Worm (Caenorhabditis elegans): ENCODE results near the gene C25D7.9.
A peak's percentile ranks its signal among the peaks of the same experiment; 100 is the strongest.

Gene C25D7.9

ce11 chrV:15052368-15052767 lies 12.6 kb upstream of the C25D7.9 start, which contains the start of the genes fbxa-82 and C25D7.5:
Gene fbxa-82, minus strand, starts transcription at chrV:15052530.
Gene C25D7.5, plus strand, starts transcription at chrV:15052650.
- TF ChIP-seq aly-2 (tag; optimal IDR thresholded peaks at IDR 0.05) (no peak), fos-1 (tag; optimal IDR thresholded peaks at IDR 0.05) (peak; percentile 30), sma-9 (GFP tag; optimal IDR thresholded peaks at IDR 0.05) (no peak), sma-9 (tag; optimal IDR thresholded peaks at IDR 0.05) (no peak)

ce11 chrV:15054733-15055132 lies 10.2 kb upstream of the C25D7.9 start:
- TF ChIP-seq aly-2 (tag; optimal IDR thresholded peaks at IDR 0.05) = no peak
- TF ChIP-seq lsy-2 (tag; optimal IDR thresholded peaks at IDR 0.05) = no peak
- no peak for TF ChIP-seq fos-1 (tag; optimal IDR thresholded peaks at IDR 0.05)
- no peak for TF ChIP-seq lin-39 (tag; optimal IDR thresholded peaks at IDR 0.05)
- no peak for TF ChIP-seq nhr-11 (tag; optimal IDR thresholded peaks at IDR 0.05)
- no peak for TF ChIP-seq sma-3 (GFP tag; optimal IDR thresholded peaks at IDR 0.05)
- no peak for TF ChIP-seq ZK546.5 (tag; optimal IDR thresholded peaks at IDR 0.05)
- no peak for TF ChIP-seq mab-5 (tag; optimal IDR thresholded peaks at IDR 0.05)
- no peak for TF ChIP-seq sma-9 (GFP tag; optimal IDR thresholded peaks at IDR 0.05)
- no peak for TF ChIP-seq sma-9 (tag; optimal IDR thresholded peaks at IDR 0.05)
- TF ChIP-seq ceh-82 (tag; optimal IDR thresholded peaks at IDR 0.05) = no peak
- no peak for TF ChIP-seq nhr-12 (tag; optimal IDR thresholded peaks at IDR 0.05)
- TF ChIP-seq Y55F3AM.14 (GFP tag; optimal IDR thresholded peaks at IDR 0.05) = no peak
- TF ChIP-seq nhr-129 (tag; optimal IDR thresholded peaks at IDR 0.05) = no peak

- TF ChIP-seq nhr-21 (tag; optimal IDR thresholded peaks at IDR 0.05) (no peak), ceh-82 (tag; optimal IDR thresholded peaks at IDR 0.05) (no peak), elt-1 (tag; optimal IDR thresholded peaks at IDR 0.05) (no peak), C34F6.9 (tag; optimal IDR thresholded peaks at IDR 0.05) (no peak), nhr-12 (tag; optimal IDR thresholded peaks at IDR 0.05) (no peak), lin-39 (tag; optimal IDR thresholded peaks at IDR 0.05) (no peak), crh-2 (tag; optimal IDR thresholded peaks at IDR 0.05) (no peak), unc-39 (tag; optimal IDR thresholded peaks at IDR 0.05) (no peak), sma-9 (GFP tag; optimal IDR thresholded peaks at IDR 0.05) (no peak), sma-9 (tag; optimal IDR thresholded peaks at IDR 0.05) (no peak), nhr-77 (tag; optimal IDR thresholded peaks at IDR 0.05) (no peak)
These were observed 9.1 kb upstream of the C25D7.9 start, which contains the start of gene C25D7.16 for ce11 chrV:15055873-15056272. Gene C25D7.16, plus strand, starts transcription at chrV:15056173.

ce11 chrV:15056346-15056839 lies 8.5 kb upstream of the C25D7.9 start:
- no peak for TF ChIP-seq lin-39 (tag; optimal IDR thresholded peaks at IDR 0.05)

ce11 chrV:15057724-15058123 lies 7.2 kb upstream of the C25D7.9 start:
- no peak for TF ChIP-seq zag-1 (tag; optimal IDR thresholded peaks at IDR 0.05)
- no peak for TF ChIP-seq mab-5 (tag; optimal IDR thresholded peaks at IDR 0.05)
- no peak for TF ChIP-seq sem-4 (tag; optimal IDR thresholded peaks at IDR 0.05)
- TF ChIP-seq nhr-25 (tag; optimal IDR thresholded peaks at IDR 0.05) = no peak
- no peak for TF ChIP-seq R02D3.7 (tag; optimal IDR thresholded peaks at IDR 0.05)
- no peak for TF ChIP-seq aly-2 (tag; optimal IDR thresholded peaks at IDR 0.05)
- no peak for TF ChIP-seq lin-13 (GFP tag; optimal IDR thresholded peaks at IDR 0.05)
- TF ChIP-seq ztf-1 (GFP tag; conservative IDR thresholded peaks at IDR 0.05) = no peak
- TF ChIP-seq fos-1 (tag; optimal IDR thresholded peaks at IDR 0.05) = no peak
- no peak for TF ChIP-seq ztf-11 (tag; optimal IDR thresholded peaks at IDR 0.05)

ce11 chrV:15058423-15058822 lies 6.5 kb upstream of the C25D7.9 start:
- no peak for TF ChIP-seq nhr-129 (tag; optimal IDR thresholded peaks at IDR 0.05)
- no peak for TF ChIP-seq unc-62 (GFP tag; optimal IDR thresholded peaks at IDR 0.05)
- no peak for TF ChIP-seq nhr-12 (tag; optimal IDR thresholded peaks at IDR 0.05)
- TF ChIP-seq lin-13 (GFP tag; optimal IDR thresholded peaks at IDR 0.05) = no peak
- no peak for TF ChIP-seq egl-27 (tag; optimal IDR thresholded peaks at IDR 0.05)
- TF ChIP-seq dmd-4 (tag; optimal IDR thresholded peaks at IDR 0.05) = no peak
- TF ChIP-seq sma-3 (GFP tag; optimal IDR thresholded peaks at IDR 0.05) = no peak
- TF ChIP-seq peb-1 (tag; optimal IDR thresholded peaks at IDR 0.05) = no peak
- TF ChIP-seq sma-9 (GFP tag; optimal IDR thresholded peaks at IDR 0.05) = no peak
- no peak for TF ChIP-seq sma-9 (tag; optimal IDR thresholded peaks at IDR 0.05)
- TF ChIP-seq lsy-2 (tag; optimal IDR thresholded peaks at IDR 0.05) = no peak
- no peak for TF ChIP-seq R02D3.7 (tag; optimal IDR thresholded peaks at IDR 0.05)
- no peak for TF ChIP-seq zag-1 (tag; optimal IDR thresholded peaks at IDR 0.05)
- TF ChIP-seq ztf-4 (tag; optimal IDR thresholded peaks at IDR 0.05) = no peak
- no peak for TF ChIP-seq aly-2 (tag; optimal IDR thresholded peaks at IDR 0.05)
- TF ChIP-seq crh-2 (tag; optimal IDR thresholded peaks at IDR 0.05) = no peak
